Worm (Caenorhabditis elegans) whole organism, young adult: ENCODE measurements around the gene pck-3.

ENCODE experiments used
- B0035.1 ChIP-seq: sonication (generic microtip); optimal IDR thresholded peaks from 2 replicates; lab custom pipeline; 2016; ENCODE audit warnings: missing genetic modification characterization, mild to moderate bottlenecking, missing compliant biosample characterization, missing genotype, missing genetic modification reagents
- C17E4.6 ChIP-seq: fragments of 200-800 bp; sonication (Bioruptor generic); IDR thresholded peaks from 2 replicates; pipeline ENCODE4 v1.3.6; 2022; ENCODE audit warnings: missing genetic modification reagents, missing genetic modification characterization, missing compliant biosample characterization
- D2030.7 ChIP-seq: fragments of 200-800 bp; sonication (Bioruptor generic); IDR thresholded peaks from 2 replicates; pipeline ENCODE4 v1.3.6; 2022; ENCODE audit warnings: missing genetic modification reagents, missing genetic modification characterization, missing compliant biosample characterization
- F33H1.4 ChIP-seq: fragments of 200-800 bp; sonication (Bioruptor generic); IDR thresholded peaks from 2 replicates; pipeline ENCODE4 v1.3.6; 2022; ENCODE audit warnings: missing genetic modification reagents, missing genetic modification characterization, missing compliant biosample characterization
- F37B4.10 ChIP-seq: fragments of 200-800 bp; sonication (Bioruptor generic); IDR thresholded peaks from 2 replicates; pipeline ENCODE4 v1.3.6; 2022; ENCODE audit warnings: missing genetic modification characterization, missing compliant biosample characterization
- F39B2.1 ChIP-seq: fragments of 200-800 bp; sonication (Bioruptor generic); IDR thresholded peaks from 2 replicates; pipeline ENCODE4 v1.3.6; 2022; ENCODE audit warnings: missing genetic modification reagents, missing genetic modification characterization, missing compliant biosample characterization
- F57C9.4 ChIP-seq: sonication (generic microtip); optimal IDR thresholded peaks from 2 replicates; lab custom pipeline; 2017; ENCODE audit warnings: mild to moderate bottlenecking, missing genetic modification characterization, missing compliant biosample characterization
- Y95B8A.8 ChIP-seq: fragments of 200-800 bp; sonication (Bioruptor generic); IDR thresholded peaks from 2 replicates; pipeline ENCODE4 v1.3.6; 2022; ENCODE audit warnings: missing genetic modification reagents, missing genetic modification characterization, missing compliant biosample characterization
- atf-7 ChIP-seq: sonication (generic microtip); optimal IDR thresholded peaks from 2 replicates; lab custom pipeline; 2017; ENCODE audit warnings: mild to moderate bottlenecking, missing genetic modification characterization, missing compliant biosample characterization
- attf-3 ChIP-seq: fragments of 200-800 bp; sonication (Bioruptor generic); conservative IDR thresholded peaks from 2 replicates; pipeline ENCODE4 v1.3.6; 2022; ENCODE audit warnings: missing genetic modification reagents, missing genetic modification characterization, missing compliant biosample characterization
- bed-1 ChIP-seq: fragments of 200-800 bp; sonication (Bioruptor generic); IDR thresholded peaks from 2 replicates; pipeline ENCODE4 v1.3.6; 2022; ENCODE audit warnings: missing genetic modification reagents, missing genetic modification characterization, missing compliant biosample characterization
- ccch-3 ChIP-seq: fragments of 200-800 bp; sonication (Bioruptor generic); optimal IDR thresholded peaks from 2 replicates; lab custom pipeline; 2018; ENCODE audit warnings: mild to moderate bottlenecking, missing genetic modification characterization, missing compliant biosample characterization
- cebp-1 ChIP-seq, 2 experiments: fragments of 200-800 bp in 1 of 2; sonication (Bioruptor generic) in 1 of 2; sonication (generic microtip) in 1 of 2; IDR thresholded peaks in 1 of 2; optimal IDR thresholded peaks in 1 of 2; 2 replicates each; pipeline versions ENCODE4 v1.3.6 to Lab custom; 2017 to 2022; ENCODE audit warnings: missing compliant biosample characterization in 2 of 2, missing genetic modification characterization in 2 of 2, mild to moderate bottlenecking in 1 of 2, missing genetic modification reagents in 1 of 2, moderate library complexity in 1 of 2
- ceh-27 ChIP-seq: fragments of 200-800 bp; sonication (Bioruptor generic); optimal IDR thresholded peaks from 2 replicates; lab custom pipeline; 2018; ENCODE audit warnings: mild to moderate bottlenecking, missing genetic modification characterization, moderate library complexity, missing compliant biosample characterization
- ceh-40 ChIP-seq: fragments of 200-800 bp; sonication (Bioruptor generic); IDR thresholded peaks from 2 replicates; pipeline ENCODE4 v1.3.6; 2022; ENCODE audit warnings: missing genetic modification characterization, missing compliant biosample characterization
- die-1 ChIP-seq: sonication (generic microtip); optimal IDR thresholded peaks from 2 replicates; lab custom pipeline; 2016; ENCODE audit warnings: missing genotype, mild to moderate bottlenecking, missing genetic modification characterization, missing compliant biosample characterization
- egl-44 ChIP-seq: fragments of 200-800 bp; sonication (Bioruptor generic); IDR thresholded peaks from 2 replicates; pipeline ENCODE4 v1.3.6; 2022; ENCODE audit warnings: missing genetic modification reagents, missing genetic modification characterization, missing compliant biosample characterization
- him-1 ChIP-seq: sonication (generic microtip); optimal IDR thresholded peaks from 2 replicates; lab custom pipeline; 2016; ENCODE audit warnings: missing genotype, missing genetic modification reagents, missing genetic modification characterization, missing compliant biosample characterization
- hmg-1.2 ChIP-seq: fragments of 200-800 bp; sonication (Bioruptor generic); IDR thresholded peaks from 2 replicates; pipeline ENCODE4 v1.3.6; 2022; ENCODE audit warnings: missing genetic modification reagents, missing genetic modification characterization, missing compliant biosample characterization
- madf-10 ChIP-seq: sonication (generic microtip); optimal IDR thresholded peaks from 2 replicates; lab custom pipeline; 2016; ENCODE audit warnings: mild to moderate bottlenecking, missing genetic modification characterization, missing compliant biosample characterization
- mel-28 ChIP-seq: sonication (generic microtip); optimal IDR thresholded peaks from 2 replicates; lab custom pipeline; 2016; ENCODE audit warnings: borderline replicate concordance, mild to moderate bottlenecking, missing genetic modification characterization, missing compliant biosample characterization
- mes-4 ChIP-seq: sonication (generic microtip); optimal IDR thresholded peaks from 2 replicates; lab custom pipeline; 2016; ENCODE audit warnings: missing genotype, missing genetic modification characterization, missing compliant biosample characterization
- nfya-1 ChIP-seq: sonication (generic microtip); optimal IDR thresholded peaks from 2 replicates; lab custom pipeline; 2017; ENCODE audit warnings: antibody characterized with exemption, missing compliant biosample characterization, missing genetic modification characterization, borderline replicate concordance; ENCODE audit not compliant: insufficient read depth
- nfya-2 ChIP-seq: fragments of 200-800 bp; sonication (Bioruptor generic); IDR thresholded peaks from 2 replicates; pipeline ENCODE4 v1.3.6; 2022; ENCODE audit warnings: missing genetic modification reagents, missing genetic modification characterization, missing compliant biosample characterization
- nhr-27 ChIP-seq: fragments of 200-800 bp; sonication (Bioruptor generic); optimal IDR thresholded peaks from 2 replicates; lab custom pipeline; 2018; ENCODE audit warnings: mild to moderate bottlenecking, missing genetic modification characterization, moderate library complexity, missing compliant biosample characterization
- nhr-90 ChIP-seq: sonication (generic microtip); optimal IDR thresholded peaks from 2 replicates; lab custom pipeline; 2016; ENCODE audit warnings: missing genotype, mild to moderate bottlenecking, missing genetic modification characterization, missing compliant biosample characterization
- pbrm-1 ChIP-seq: fragments of 200-800 bp; sonication (Bioruptor generic); IDR thresholded peaks from 2 replicates; pipeline ENCODE4 v1.3.6; 2022; ENCODE audit warnings: missing genetic modification reagents, missing genetic modification characterization, missing compliant biosample characterization
- repo-1 ChIP-seq: sonication (generic microtip); optimal IDR thresholded peaks from 2 replicates; lab custom pipeline; 2017; ENCODE audit warnings: mild to moderate bottlenecking, missing genetic modification characterization, missing compliant biosample characterization
- snpc-1.1 ChIP-seq: sonication (generic microtip); optimal IDR thresholded peaks from 2 replicates; lab custom pipeline; 2017; ENCODE audit warnings: missing genetic modification characterization, mild to moderate bottlenecking, missing compliant biosample characterization, antibody characterized with exemption, moderate library complexity, missing genotype, missing genetic modification reagents; ENCODE audit not compliant: insufficient read depth
- snpc-4 ChIP-seq, 5 experiments: fragments of 150-350 bp in 1 of 5; sonication (generic microtip) in 4 of 5; optimal IDR thresholded peaks; 2 replicates each; lab custom pipeline; 2014 to 2018; ENCODE audit warnings: missing genetic modification characterization in 5 of 5, missing biosample characterization in 3 of 5, antibody characterized with exemption in 2 of 5, mild to moderate bottlenecking in 2 of 5, missing compliant biosample characterization in 2 of 5, missing genotype in 2 of 5, moderate library complexity in 2 of 5, missing genetic modification reagents in 1 of 5
- xnd-1 ChIP-seq: sonication (generic microtip); optimal IDR thresholded peaks from 2 replicates; lab custom pipeline; 2016; ENCODE audit warnings: missing genotype, missing genetic modification reagents, missing genetic modification characterization, missing compliant biosample characterization
- ztf-18 ChIP-seq: sonication (generic microtip); optimal IDR thresholded peaks from 2 replicates; lab custom pipeline; 2016; ENCODE audit warnings: missing genotype, mild to moderate bottlenecking, missing genetic modification characterization, missing compliant biosample characterization
- ztf-28 ChIP-seq: fragments of 200-800 bp; sonication (Bioruptor generic); IDR thresholded peaks from 2 replicates; pipeline ENCODE4 v1.3.6; 2022; ENCODE audit warnings: missing genetic modification reagents, missing genetic modification characterization, missing compliant biosample characterization

The pck-3 gene

ce11 chrIV:5940608-5941007, 44.2 kb downstream of the pck-3 start:
- TF ChIP-seq xnd-1 (tag; lab: Kevin White, UChicago), result no peak
- no peak for TF ChIP-seq F37B4.10 (GFP tag; lab: Robert Waterston, UW)
- TF ChIP-seq mes-4 (tag; lab: Kevin White, UChicago), result no peak
- no peak for TF ChIP-seq bed-1 (GFP tag; lab: Robert Waterston, UW)
- no peak for TF ChIP-seq snpc-1.1 (tag; lab: Kevin White, UChicago)
- TF ChIP-seq Y95B8A.8 (GFP tag; lab: Robert Waterston, UW), result no peak
- no peak for TF ChIP-seq mel-28
- no peak for TF ChIP-seq C17E4.6
- TF ChIP-seq him-1 (tag; lab: Kevin White, UChicago), result no peak
- no peak for TF ChIP-seq cebp-1 (GFP tag; IDR thresholded peaks at IDR 0.05; lab: Robert Waterston, UW)
- TF ChIP-seq cebp-1 (tag; optimal IDR thresholded peaks at IDR 0.05; lab: Kevin White, UChicago), result no peak
- TF ChIP-seq ztf-18 (tag; lab: Kevin White, UChicago), result no peak
- TF ChIP-seq hmg-1.2 (GFP tag; lab: Robert Waterston, UW), result no peak
- no peak for TF ChIP-seq F33H1.4 (GFP tag; lab: Robert Waterston, UW)
- no peak for TF ChIP-seq F39B2.1 (GFP tag; lab: Robert Waterston, UW)

ce11 chrIV:5941236-5941976, 45.0 kb downstream of the pck-3 start, which contains the start of gene pfkb-1.2:
TSS of gene pfkb-1.2 (plus strand) at chrIV:5941926.
- no peak for TF ChIP-seq nfya-1 (tag; lab: Kevin White, UChicago)
- no peak for TF ChIP-seq ccch-3
- TF ChIP-seq D2030.7 (GFP tag; lab: Robert Waterston, UW), result no peak
- no peak for TF ChIP-seq nhr-90 (tag; lab: Kevin White, UChicago)
- peak; percentile 76; the same call in 1 of the 2 replicates for TF ChIP-seq hmg-1.2 (GFP tag; lab: Robert Waterston, UW)
- no peak for TF ChIP-seq nhr-27 (tag; lab: Kevin White, UChicago)
- no peak for TF ChIP-seq F57C9.4
- no peak for TF ChIP-seq ceh-27 (GFP tag; lab: Kevin White, UChicago)
- no peak for TF ChIP-seq snpc-4 (GFP tag; optimal IDR thresholded peaks at IDR 0.05; lab: Kevin White, UChicago)
- TF ChIP-seq snpc-4 (tag; optimal IDR thresholded peaks at IDR 0.05; lab: Kevin White, UChicago), result peak in 1 of 4 experiments; percentile 18
- TF ChIP-seq egl-44, result no peak
- TF ChIP-seq repo-1, result no peak
- no peak for TF ChIP-seq attf-3 (GFP tag; lab: Robert Waterston, UW)

- TF ChIP-seq die-1 (no peak), nfya-2 (GFP tag; lab: Robert Waterston, UW) (no peak), ceh-40 (GFP tag; lab: Robert Waterston, UW) (no peak), ztf-28 (GFP tag; lab: Robert Waterston, UW) (no peak), pbrm-1 (GFP tag; lab: Robert Waterston, UW) (no peak), madf-10 (tag; lab: Kevin White, UChicago) (no peak), B0035.1 (tag; lab: Kevin White, UChicago) (no peak), ztf-18 (tag; lab: Kevin White, UChicago) (no peak), atf-7 (tag; lab: Kevin White, UChicago) (no peak), F57C9.4 (no peak)
- TF ChIP-seq, all 124 proteins: peak for 0
These were observed 47.7 kb downstream of the pck-3 start for ce11 chrIV:5944172-5944571.
